Fruit fly (Drosophila melanogaster): ENCODE measurements around the gene Septin1.

Gene Septin1

dm6 chrX:21388734-21389133, 30.6 kb downstream of the Septin1 start, which contains the start of gene mst (continued):
- TF ChIP-seq vvl (GFP tag; IDR thresholded peaks at IDR 0.05) (no peak), cas (GFP tag; IDR thresholded peaks at IDR 0.05) (no peak), lab (GFP tag; optimal IDR thresholded peaks at IDR 0.05) (no peak), Oli (tag; optimal IDR thresholded peaks at IDR 0.05) (no peak), btn (GFP tag; optimal IDR thresholded peaks at IDR 0.05) (no peak), CoRest (tag; optimal IDR thresholded peaks at IDR 0.05) (no peak), shn (GFP tag; optimal IDR thresholded peaks at IDR 0.05) (no peak), CG15073 (GFP tag; optimal IDR thresholded peaks at IDR 0.05) (no peak), Myb (GFP tag; optimal IDR thresholded peaks at IDR 0.05) (no peak), HLHmδ (GFP tag; optimal IDR thresholded peaks at IDR 0.05) (no peak), Opbp (GFP tag; IDR thresholded peaks at IDR 0.05; ENCODE audit: partially characterized antibody) (peak; percentile 59; the same call in 2 of the 3 replicates), ab (GFP tag; optimal IDR thresholded peaks at IDR 0.05) (no peak), NK7.1 (GFP tag; optimal IDR thresholded peaks at IDR 0.05) (no peak), tgo (GFP tag; IDR thresholded peaks at IDR 0.05) (no peak), unc-4 (GFP tag; IDR thresholded peaks at IDR 0.05; ENCODE audit: partially characterized antibody) (peak; percentile 64), CG2712 (tag; optimal IDR thresholded peaks at IDR 0.05) (no peak), lola (GFP tag; optimal IDR thresholded peaks at IDR 0.05) (no peak), Spps (tag; optimal IDR thresholded peaks at IDR 0.05) (no peak), prd (optimal IDR thresholded peaks at IDR 0.05) (no peak), prd (GFP tag; IDR thresholded peaks at IDR 0.05) (no peak), CG17829 (tag; optimal IDR thresholded peaks at IDR 0.05) (no peak), sens (GFP tag) (no peak), CG34422 (GFP tag; IDR thresholded peaks at IDR 0.05) (no peak), CG4730 (GFP tag; IDR thresholded peaks at IDR 0.05) (no peak), CG18476 (GFP tag; optimal IDR thresholded peaks at IDR 0.05) (no peak), p53 (GFP tag; optimal IDR thresholded peaks at IDR 0.05) (no peak), az2 (GFP tag; optimal IDR thresholded peaks at IDR 0.05) (no peak), slp2 (GFP tag; optimal IDR thresholded peaks at IDR 0.05) (no peak), fd96Cb (tag; optimal IDR thresholded peaks at IDR 0.05) (no peak), pfk (GFP tag; optimal IDR thresholded peaks at IDR 0.05) (no peak), Dip3 (GFP tag; optimal IDR thresholded peaks at IDR 0.05) (no peak), CG4328 (GFP tag; optimal IDR thresholded peaks at IDR 0.05) (no peak), Elba2 (GFP tag; optimal IDR thresholded peaks at IDR 0.05) (peak; percentile 10), Lhr (GFP tag; optimal IDR thresholded peaks at IDR 0.05) (no peak), row (GFP tag; IDR thresholded peaks at IDR 0.05) (peak; percentile 47), sug (tag; optimal IDR thresholded peaks at IDR 0.05) (no peak), nmo (GFP tag; optimal IDR thresholded peaks at IDR 0.05) (no peak), CG6765 (GFP tag; optimal IDR thresholded peaks at IDR 0.05) (no peak), CG2678 (tag; optimal IDR thresholded peaks at IDR 0.05) (no peak), Xbp1 (GFP tag; optimal IDR thresholded peaks at IDR 0.05) (no peak), CG1529 (GFP tag; optimal IDR thresholded peaks at IDR 0.05) (no peak), knrl (GFP tag; IDR thresholded peaks at IDR 0.05; ENCODE audit: partially characterized antibody) (peak; percentile 60; the same call in 2 of the 3 replicates), CG14860 (GFP tag; IDR thresholded peaks at IDR 0.05; ENCODE audit: partially characterized antibody) (peak; percentile 46; the same call in 1 of the 3 replicates), Asciz (GFP tag; optimal IDR thresholded peaks at IDR 0.05) (no peak), CG3065 (GFP tag; optimal IDR thresholded peaks at IDR 0.05) (no peak), D19A (tag; optimal IDR thresholded peaks at IDR 0.05) (peak; percentile 53), CG32767 (GFP tag; IDR thresholded peaks at IDR 0.05) (no peak), CG13123 (GFP tag; optimal IDR thresholded peaks at IDR 0.05) (no peak), Rfx (GFP tag; IDR thresholded peaks at IDR 0.05) (no peak), CG12391 (tag; optimal IDR thresholded peaks at IDR 0.05) (no peak), CG8924 (tag; optimal IDR thresholded peaks at IDR 0.05) (no peak), amos (GFP tag; IDR thresholded peaks at IDR 0.05; ENCODE audit: partially characterized antibody) (peak; percentile 62)

Data from whole organism, embryonic.